Comparison of ENCODE assay signal across 3 fruit fly cellular contexts in the genomic region with DNA sequence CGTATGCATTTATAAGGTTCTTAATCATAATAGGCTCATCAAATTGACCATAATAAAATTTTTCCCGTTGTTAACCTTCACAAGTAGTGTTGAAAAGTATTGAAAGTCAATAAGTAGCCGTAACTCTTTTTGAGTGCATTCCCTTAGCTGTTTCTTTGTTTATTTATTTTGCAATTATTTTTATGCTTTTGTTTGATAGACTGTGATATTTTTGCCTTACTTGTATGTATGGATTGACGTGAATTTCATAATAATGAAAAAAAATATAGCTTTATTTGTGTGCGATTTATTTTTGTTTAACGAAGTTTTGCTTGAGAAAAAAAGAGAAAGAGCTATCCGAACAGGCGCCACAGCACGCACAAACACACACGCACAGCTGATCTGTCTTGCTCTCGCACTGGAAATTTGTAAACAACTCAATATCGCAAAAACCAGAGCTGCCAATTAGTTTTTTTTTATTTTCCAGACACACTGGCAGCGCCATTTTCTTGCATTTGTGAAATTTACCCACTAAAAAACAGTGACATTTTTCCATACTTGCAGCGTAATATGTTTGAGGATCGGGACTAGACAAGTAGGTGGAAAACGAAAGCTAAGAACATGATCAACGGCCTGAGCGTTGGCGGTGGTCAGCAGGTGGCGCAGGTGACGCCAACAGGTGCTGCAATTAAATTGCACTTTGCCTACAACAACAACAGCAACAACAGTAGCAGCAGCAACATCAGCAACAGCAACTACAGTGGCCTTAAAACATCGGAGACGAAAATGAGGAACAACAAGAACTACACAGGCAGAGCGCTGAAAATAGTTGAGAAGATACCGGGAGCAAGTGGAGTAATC.
TF ChIP-seq lines count a peak whose summit lies in the region.

No protein-coding gene starts in this region.

TF ChIP-seq in whole organism, adult, 20 proteins besides CTCF, POLR2A, EP300 and RAD21 (continued from another document):
- TF ChIP-seq cic (GFP tag; optimal IDR thresholded peaks at IDR 0.05; lab: Kevin White, UChicago) (no peak), ovo (GFP tag; optimal IDR thresholded peaks at IDR 0.05; lab: Kevin White, UChicago) (peak; percentile 6), CG1620 (GFP tag; optimal IDR thresholded peaks at IDR 0.05; lab: Kevin White, UChicago) (peak; percentile 27), toe (GFP tag; optimal IDR thresholded peaks at IDR 0.05; lab: Kevin White, UChicago) (no peak)

TF ChIP-seq in whole organism, embryonic, 481 proteins besides CTCF, POLR2A, EP300 and RAD21 (continued from another document):
- peak; percentile 6 for TF ChIP-seq gem (tag; optimal IDR thresholded peaks at IDR 0.05; lab: Kevin White, UChicago)
- no peak for TF ChIP-seq CG31365 (tag; optimal IDR thresholded peaks at IDR 0.05; lab: Kevin White, UChicago)
- no peak for TF ChIP-seq CG34376 (GFP tag; optimal IDR thresholded peaks at IDR 0.05; lab: Kevin White, UChicago)
- TF ChIP-seq BEAF-32 (GFP tag; optimal IDR thresholded peaks at IDR 0.05; lab: Kevin White, UChicago), result peak; percentile 30
- no peak for TF ChIP-seq NFAT (GFP tag; IDR thresholded peaks at IDR 0.05; lab: Robert Waterston, UW)
- peak in 1 of 2 experiments; percentile 81 for TF ChIP-seq eve (GFP tag; optimal IDR thresholded peaks at IDR 0.05; lab: Kevin White, UChicago)
- TF ChIP-seq amos (GFP tag; IDR thresholded peaks at IDR 0.05; lab: Robert Waterston, UW; ENCODE audit: partially characterized antibody), result peak; percentile 19; the same call in 1 of the 2 replicates
- TF ChIP-seq PHDP (tag; optimal IDR thresholded peaks at IDR 0.05; lab: Kevin White, UChicago), result no peak
- TF ChIP-seq Drgx (GFP tag; IDR thresholded peaks at IDR 0.05; lab: Robert Waterston, UW), result no peak
- TF ChIP-seq Kr (GFP tag; optimal IDR thresholded peaks at IDR 0.05; lab: Kevin White, UChicago), result no peak
- TF ChIP-seq CG2116 (GFP tag; optimal IDR thresholded peaks at IDR 0.05; lab: Kevin White, UChicago), result peak; percentile 6
- TF ChIP-seq nom (GFP tag; optimal IDR thresholded peaks at IDR 0.05; lab: Kevin White, UChicago), result peak; percentile 62
- no peak for TF ChIP-seq Dfd (GFP tag; optimal IDR thresholded peaks at IDR 0.05; lab: Kevin White, UChicago)
- TF ChIP-seq CG3995 (GFP tag; optimal IDR thresholded peaks at IDR 0.05; lab: Kevin White, UChicago), result peak; percentile 81
- TF ChIP-seq Med (GFP tag; lab: Kevin White, UChicago), result peak; percentile 71
- TF ChIP-seq bbx (GFP tag; IDR thresholded peaks at IDR 0.05; lab: Robert Waterston, UW; ENCODE audit: partially characterized antibody), result peak; percentile 54
- TF ChIP-seq trem (tag; optimal IDR thresholded peaks at IDR 0.05; lab: Kevin White, UChicago), result peak; percentile 31
- peak; percentile 14 for TF ChIP-seq CG10543 (GFP tag; optimal IDR thresholded peaks at IDR 0.05; lab: Kevin White, UChicago)
- TF ChIP-seq tin (GFP tag; optimal IDR thresholded peaks at IDR 0.05; lab: Kevin White, UChicago), result no peak
- TF ChIP-seq CG14710 (tag; optimal IDR thresholded peaks at IDR 0.05; lab: Kevin White, UChicago), result peak; percentile 2
- peak; percentile 54 for TF ChIP-seq sens (GFP tag; lab: Kevin White, UChicago)
- TF ChIP-seq CHES-1-like (GFP tag; optimal IDR thresholded peaks at IDR 0.05; lab: Kevin White, UChicago), result peak; percentile 2
- no peak for TF ChIP-seq Awh (GFP tag; IDR thresholded peaks at IDR 0.05; lab: Robert Waterston, UW)
- no peak for TF ChIP-seq Ravus (GFP tag; IDR thresholded peaks at IDR 0.05; lab: Robert Waterston, UW)
- TF ChIP-seq CG11247 (GFP tag; IDR thresholded peaks at IDR 0.05; lab: Robert Waterston, UW), result no peak
- TF ChIP-seq CG8388 (GFP tag; optimal IDR thresholded peaks at IDR 0.05; lab: Kevin White, UChicago), result no peak
- peak; percentile 18; the same call in 1 of the 2 replicates for TF ChIP-seq CG13287 (GFP tag; IDR thresholded peaks at IDR 0.05; lab: Robert Waterston, UW; ENCODE audit: partially characterized antibody)
- no peak for TF ChIP-seq slp2 (GFP tag; optimal IDR thresholded peaks at IDR 0.05; lab: Kevin White, UChicago)
- no peak for TF ChIP-seq CG13775 (GFP tag; optimal IDR thresholded peaks at IDR 0.05; lab: Kevin White, UChicago)
- TF ChIP-seq Hmx (GFP tag; optimal IDR thresholded peaks at IDR 0.05; lab: Kevin White, UChicago), result no peak
- peak; percentile 76 for TF ChIP-seq CG4360 (GFP tag; IDR thresholded peaks at IDR 0.05; lab: Robert Waterston, UW)
- peak; percentile 30 for TF ChIP-seq ftz-f1 (GFP tag; optimal IDR thresholded peaks at IDR 0.05; lab: Kevin White, UChicago)
- TF ChIP-seq nerfin-2 (GFP tag; IDR thresholded peaks at IDR 0.05; lab: Robert Waterston, UW; ENCODE audit: partially characterized antibody), result no peak
- TF ChIP-seq exex (tag; optimal IDR thresholded peaks at IDR 0.05; lab: Kevin White, UChicago), result peak; percentile 1
- TF ChIP-seq CG17829 (tag; optimal IDR thresholded peaks at IDR 0.05; lab: Kevin White, UChicago), result peak; percentile 20
- TF ChIP-seq Optix (GFP tag; IDR thresholded peaks at IDR 0.05; lab: Robert Waterston, UW), result no peak
- TF ChIP-seq CG12659 (GFP tag; optimal IDR thresholded peaks at IDR 0.05; lab: Kevin White, UChicago), result no peak
- TF ChIP-seq CG13894 (tag; optimal IDR thresholded peaks at IDR 0.05; lab: Kevin White, UChicago), result no peak
- no peak for TF ChIP-seq Eip74EF (GFP tag; optimal IDR thresholded peaks at IDR 0.05; lab: Kevin White, UChicago)
- no peak for TF ChIP-seq CG16779 (GFP tag; IDR thresholded peaks at IDR 0.05; lab: Robert Waterston, UW)
- TF ChIP-seq mirr (GFP tag; optimal IDR thresholded peaks at IDR 0.05; lab: Kevin White, UChicago), result no peak
- TF ChIP-seq crp (GFP tag; optimal IDR thresholded peaks at IDR 0.05; lab: Kevin White, UChicago), result peak in 1 of 2 experiments; percentile 74
- peak; percentile 76; the same call in 1 of the 4 replicates for TF ChIP-seq chinmo (GFP tag; IDR thresholded peaks at IDR 0.05; lab: Robert Waterston, UW; ENCODE audit: partially characterized antibody)
- TF ChIP-seq sd (tag; optimal IDR thresholded peaks at IDR 0.05; lab: Kevin White, UChicago), result peak; percentile 44
- TF ChIP-seq pzg (GFP tag; optimal IDR thresholded peaks at IDR 0.05; lab: Kevin White, UChicago), result peak; percentile 14
- no peak for TF ChIP-seq wek (GFP tag; optimal IDR thresholded peaks at IDR 0.05; lab: Kevin White, UChicago)

TF ChIP-seq in whole organism, prepupa, 60 proteins besides CTCF, POLR2A, EP300 and RAD21 (continued from another document):
- TF ChIP-seq ss (GFP tag; optimal IDR thresholded peaks at IDR 0.05; lab: Kevin White, UChicago), result peak; percentile 24 to 27
- peak; percentile 24 for TF ChIP-seq vri (GFP tag; optimal IDR thresholded peaks at IDR 0.05; lab: Kevin White, UChicago)
TF ChIP-seq in whole organism, prepupa: peak in this region for 15.
